Fruit fly (Drosophila melanogaster) whole organism, pupa: ENCODE data around the gene jus.

Experiments used
- CG15710 ChIP-seq: fragments of 200-800 bp; sonication (Bioruptor generic); optimal IDR thresholded peaks from 2 replicates; lab custom pipeline; 2018; ENCODE audit warnings: missing biosample characterization, mild to moderate bottlenecking, missing genetic modification characterization, moderate library complexity
- CG34367 ChIP-seq: fragments of 200-800 bp; sonication (Bioruptor generic); optimal IDR thresholded peaks from 2 replicates; lab custom pipeline; 2018; ENCODE audit warnings: missing biosample characterization, mild to moderate bottlenecking, missing genetic modification characterization
- CG4496 ChIP-seq: fragments of 200-800 bp; sonication (Bioruptor generic); IDR thresholded peaks from 3 replicates; pipeline ENCODE4 v1.3.6; 2022; ENCODE audit warnings: missing biosample characterization, missing genetic modification characterization
- CG9948 ChIP-seq: fragments of 200-800 bp; sonication (Bioruptor generic); optimal IDR thresholded peaks from 2 replicates; lab custom pipeline; 2018; ENCODE audit warnings: missing biosample characterization, mild to moderate bottlenecking, missing genetic modification characterization, moderate library complexity
- Pif1B ChIP-seq: fragments of 200-800 bp; sonication (Bioruptor generic); optimal IDR thresholded peaks from 3 replicates; lab custom pipeline; 2016; ENCODE audit warnings: missing biosample characterization, missing genetic modification characterization
- gl ChIP-seq: fragments of 200-800 bp; sonication (Bioruptor generic); optimal IDR thresholded peaks from 2 replicates; lab custom pipeline; 2018; ENCODE audit warnings: missing biosample characterization, mild to moderate bottlenecking, missing genetic modification characterization

- TF ChIP-seq Pif1B (GFP tag; lab: Kevin White, UChicago) (no peak), CG4496 (GFP tag; lab: Robert Waterston, UW) (no peak), gl (tag; lab: Kevin White, UChicago) (no peak), CG9948 (tag; lab: Kevin White, UChicago) (no peak), CG15710 (tag; lab: Kevin White, UChicago) (no peak), CG34367 (tag; lab: Kevin White, UChicago) (no peak)
Observed at dm6 chr3R:29215652-29216483, 21.1 kb upstream of the jus start.
